Worm (Caenorhabditis elegans): ENCODE data around the gene maph-9.

Gene maph-9

ce11 chrIV:7165723-7166122 is 9.3 kb downstream of the maph-9 start, which contains the start of gene rpc-1:
Gene rpc-1, minus strand, starts transcription at chrIV:7165748.
- no peak for TF ChIP-seq scrt-1 (GFP tag; IDR thresholded peaks at IDR 0.05)
- TF ChIP-seq F13C5.2 (tag; optimal IDR thresholded peaks at IDR 0.05), result peak; percentile 3

- TF ChIP-seq tbx-37 (GFP tag; conservative IDR thresholded peaks at IDR 0.05) (no peak), ama-1 (optimal IDR thresholded peaks at IDR 0.05) (no peak), tbx-11 (GFP tag; IDR thresholded peaks at IDR 0.05) (no peak), B0310.2 (tag; optimal IDR thresholded peaks at IDR 0.05) (no peak), scrt-1 (GFP tag; IDR thresholded peaks at IDR 0.05) (no peak), ets-7 (tag; optimal IDR thresholded peaks at IDR 0.05) (no peak), ceh-13 (GFP tag; optimal IDR thresholded peaks at IDR 0.05) (no peak), hmg-4 (GFP tag; optimal IDR thresholded peaks at IDR 0.05) (no peak), hnd-1 (tag; optimal IDR thresholded peaks at IDR 0.05) (no peak), pes-1 (GFP tag; IDR thresholded peaks at IDR 0.05) (no peak), flt-1 (GFP tag; IDR thresholded peaks at IDR 0.05) (no peak), sea-1 (GFP tag; conservative IDR thresholded peaks at IDR 0.05) (no peak), ceh-36 (tag; optimal IDR thresholded peaks at IDR 0.05) (no peak), tra-4 (tag; optimal IDR thresholded peaks at IDR 0.05) (no peak)
Observed at ce11 chrIV:7166553-7166952, 10.1 kb downstream of the maph-9 start, which contains the start of gene C42D4.18. Gene C42D4.18, plus strand, starts transcription at chrIV:7166783.

ce11 chrIV:7167983-7168760 is 11.7 kb downstream of the maph-9 start, which contains the start of gene skr-16:
Gene skr-16, plus strand, starts transcription at chrIV:7168710.
- TF ChIP-seq tbx-11 (GFP tag; IDR thresholded peaks at IDR 0.05) (no peak), scrt-1 (GFP tag; IDR thresholded peaks at IDR 0.05) (no peak), hmg-4 (GFP tag; optimal IDR thresholded peaks at IDR 0.05) (no peak), F13C5.2 (tag; optimal IDR thresholded peaks at IDR 0.05) (no peak), flt-1 (GFP tag; IDR thresholded peaks at IDR 0.05) (no peak), sea-1 (GFP tag; conservative IDR thresholded peaks at IDR 0.05) (no peak), ceh-13 (GFP tag; optimal IDR thresholded peaks at IDR 0.05) (no peak), tra-4 (tag; optimal IDR thresholded peaks at IDR 0.05) (no peak), pes-1 (GFP tag; IDR thresholded peaks at IDR 0.05) (no peak), ets-7 (tag; optimal IDR thresholded peaks at IDR 0.05) (no peak), hnd-1 (tag; optimal IDR thresholded peaks at IDR 0.05) (no peak), tbx-37 (GFP tag; conservative IDR thresholded peaks at IDR 0.05) (no peak), hmbx-1 (tag; optimal IDR thresholded peaks at IDR 0.05) (no peak), aly-1 (tag; optimal IDR thresholded peaks at IDR 0.05) (no peak), ceh-36 (tag; optimal IDR thresholded peaks at IDR 0.05) (no peak), B0310.2 (tag; optimal IDR thresholded peaks at IDR 0.05) (no peak), ama-1 (optimal IDR thresholded peaks at IDR 0.05) (no peak)

- TF ChIP-seq ceh-36 (tag; optimal IDR thresholded peaks at IDR 0.05), result no peak
- no peak for TF ChIP-seq hnd-1 (tag; optimal IDR thresholded peaks at IDR 0.05)
- no peak for TF ChIP-seq hmg-4 (GFP tag; optimal IDR thresholded peaks at IDR 0.05)
- TF ChIP-seq ceh-13 (GFP tag; optimal IDR thresholded peaks at IDR 0.05), result no peak
- TF ChIP-seq tra-4 (tag; optimal IDR thresholded peaks at IDR 0.05), result no peak
- TF ChIP-seq sea-1 (GFP tag; conservative IDR thresholded peaks at IDR 0.05), result no peak
- TF ChIP-seq tbx-37 (GFP tag; conservative IDR thresholded peaks at IDR 0.05), result no peak
- TF ChIP-seq scrt-1 (GFP tag; IDR thresholded peaks at IDR 0.05), result no peak
- TF ChIP-seq hmbx-1 (tag; optimal IDR thresholded peaks at IDR 0.05), result no peak
- TF ChIP-seq B0310.2 (tag; optimal IDR thresholded peaks at IDR 0.05), result no peak
- no peak for TF ChIP-seq flt-1 (GFP tag; IDR thresholded peaks at IDR 0.05)
- no peak for TF ChIP-seq pes-1 (GFP tag; IDR thresholded peaks at IDR 0.05)
- no peak for TF ChIP-seq F13C5.2 (tag; optimal IDR thresholded peaks at IDR 0.05)
- TF ChIP-seq aly-1 (tag; optimal IDR thresholded peaks at IDR 0.05), result no peak
Observed at ce11 chrIV:7171222-7171621, 14.8 kb downstream of the maph-9 start, which contains the start of gene str-220. Gene str-220, minus strand, starts transcription at chrIV:7171322.

- TF ChIP-seq B0310.2 (tag; optimal IDR thresholded peaks at IDR 0.05) (no peak), ets-7 (tag; optimal IDR thresholded peaks at IDR 0.05) (no peak), tbx-11 (GFP tag; IDR thresholded peaks at IDR 0.05) (no peak), pes-1 (GFP tag; IDR thresholded peaks at IDR 0.05) (no peak), scrt-1 (GFP tag; IDR thresholded peaks at IDR 0.05) (no peak), hmg-4 (GFP tag; optimal IDR thresholded peaks at IDR 0.05) (no peak), flt-1 (GFP tag; IDR thresholded peaks at IDR 0.05) (no peak), tbx-37 (GFP tag; conservative IDR thresholded peaks at IDR 0.05) (no peak), ceh-36 (tag; optimal IDR thresholded peaks at IDR 0.05) (no peak), ceh-13 (GFP tag; optimal IDR thresholded peaks at IDR 0.05) (no peak), hmbx-1 (tag; optimal IDR thresholded peaks at IDR 0.05) (no peak)
Observed at ce11 chrIV:7173489-7173888, 17.1 kb downstream of the maph-9 start, which contains the start of gene str-1. Gene str-1, plus strand, starts transcription at chrIV:7173789.

ce11 chrIV:7175346-7175745 is 18.9 kb downstream of the maph-9 start, which contains the start of gene C42D4.19:
Gene C42D4.19, plus strand, starts transcription at chrIV:7175646.
- no peak for TF ChIP-seq B0310.2 (tag; optimal IDR thresholded peaks at IDR 0.05)
- no peak for TF ChIP-seq hnd-1 (tag; optimal IDR thresholded peaks at IDR 0.05)
- no peak for TF ChIP-seq ets-7 (tag; optimal IDR thresholded peaks at IDR 0.05)
- no peak for TF ChIP-seq ceh-13 (GFP tag; optimal IDR thresholded peaks at IDR 0.05)
- no peak for TF ChIP-seq tra-4 (tag; optimal IDR thresholded peaks at IDR 0.05)
- no peak for TF ChIP-seq tbx-11 (GFP tag; IDR thresholded peaks at IDR 0.05)
- no peak for TF ChIP-seq sea-1 (GFP tag; conservative IDR thresholded peaks at IDR 0.05)
- TF ChIP-seq pes-1 (GFP tag; IDR thresholded peaks at IDR 0.05), result no peak
- no peak for TF ChIP-seq ceh-36 (tag; optimal IDR thresholded peaks at IDR 0.05)
- no peak for TF ChIP-seq ama-1 (optimal IDR thresholded peaks at IDR 0.05)

- TF ChIP-seq F13C5.2 (tag; optimal IDR thresholded peaks at IDR 0.05) (no peak), tbx-11 (GFP tag; IDR thresholded peaks at IDR 0.05) (no peak), ceh-36 (tag; optimal IDR thresholded peaks at IDR 0.05) (no peak), ceh-13 (GFP tag; optimal IDR thresholded peaks at IDR 0.05) (no peak), hmbx-1 (tag; optimal IDR thresholded peaks at IDR 0.05) (no peak), sea-1 (GFP tag; conservative IDR thresholded peaks at IDR 0.05) (no peak), tbx-37 (GFP tag; conservative IDR thresholded peaks at IDR 0.05) (no peak), scrt-1 (GFP tag; IDR thresholded peaks at IDR 0.05) (no peak), hnd-1 (tag; optimal IDR thresholded peaks at IDR 0.05) (no peak), tra-4 (tag; optimal IDR thresholded peaks at IDR 0.05) (no peak)
Observed at ce11 chrIV:7176887-7177286, 20.5 kb downstream of the maph-9 start, which contains the start of gene str-44. Gene str-44, plus strand, starts transcription at chrIV:7177187.

Data from whole organism, early embryonic.